Fruit fly (Drosophila melanogaster) whole organism, embryonic: ENCODE results near the gene fd96Ca.

Source experiments
- Ada2b ChIP-seq: fragments of 200-800 bp; sonication (Bioruptor generic); IDR thresholded peaks from 2 replicates; pipeline ENCODE4 v1.3.6; 2022; ENCODE audit warnings: missing biosample characterization, missing genetic modification characterization
- CG1024 ChIP-seq: fragments of 200-800 bp; sonication (Bioruptor generic); IDR thresholded peaks from 2 replicates; pipeline ENCODE4 v1.3.6; 2022; ENCODE audit warnings: missing biosample characterization, missing genetic modification characterization
- CG10267 ChIP-seq: fragments of 200-800 bp; sonication (Bioruptor generic); optimal IDR thresholded peaks from 2 replicates; lab custom pipeline; 2018; ENCODE audit warnings: missing biosample characterization, mild to moderate bottlenecking, missing genetic modification characterization, moderate library complexity
- CG10274 ChIP-seq: fragments of 200-800 bp; sonication (Bioruptor generic); optimal IDR thresholded peaks from 3 replicates; lab custom pipeline; 2017; ENCODE audit warnings: missing biosample characterization, mild to moderate bottlenecking, missing genetic modification characterization
- CG12155 ChIP-seq: fragments of 200-800 bp; sonication (Bioruptor generic); optimal IDR thresholded peaks from 3 replicates; lab custom pipeline; 2016; ENCODE audit warnings: missing biosample characterization, missing genetic modification characterization
- CG12391 ChIP-seq: fragments of 200-800 bp; sonication (Bioruptor generic); optimal IDR thresholded peaks from 3 replicates; lab custom pipeline; 2018; ENCODE audit warnings: missing biosample characterization, mild to moderate bottlenecking, missing genetic modification characterization, moderate library complexity
- CG13287 ChIP-seq: fragments of 200-800 bp; sonication (Bioruptor generic); IDR thresholded peaks from 2 replicates; pipeline ENCODE4 v1.3.6; 2022; ENCODE audit warnings: missing biosample characterization, missing genetic modification characterization; ENCODE audit not compliant: partially characterized antibody
- CG15479 ChIP-seq: fragments of 200-800 bp; sonication (Bioruptor generic); optimal IDR thresholded peaks from 3 replicates; lab custom pipeline; 2019; ENCODE audit warnings: missing biosample characterization, mild to moderate bottlenecking, missing genetic modification characterization, moderate library complexity
- CG16779 ChIP-seq: fragments of 200-800 bp; sonication (Bioruptor generic); IDR thresholded peaks from 2 replicates; pipeline ENCODE4 v1.3.6; 2022; ENCODE audit warnings: missing biosample characterization, missing genetic modification characterization
- CG17385 ChIP-seq: fragments of 200-800 bp; sonication (Bioruptor generic); optimal IDR thresholded peaks from 3 replicates; lab custom pipeline; 2018; ENCODE audit warnings: missing biosample characterization, mild to moderate bottlenecking, missing genetic modification characterization
- CG18599 ChIP-seq: fragments of 200-800 bp; sonication (Bioruptor generic); optimal IDR thresholded peaks from 3 replicates; lab custom pipeline; 2017; ENCODE audit warnings: missing biosample characterization, missing genetic modification characterization, mild to moderate bottlenecking, moderate library complexity, missing genetic modification reagents
- CG2202 ChIP-seq: fragments of 200-800 bp; sonication (Bioruptor generic); optimal IDR thresholded peaks from 2 replicates; lab custom pipeline; 2018; ENCODE audit warnings: missing biosample characterization, mild to moderate bottlenecking, missing genetic modification characterization
- CG32767 ChIP-seq: fragments of 200-800 bp; sonication (Bioruptor generic); IDR thresholded peaks from 2 replicates; pipeline ENCODE4 v1.3.6; 2022; ENCODE audit warnings: missing biosample characterization, missing genetic modification characterization
- CG33557 ChIP-seq: fragments of 200-800 bp; sonication (Bioruptor generic); optimal IDR thresholded peaks from 2 replicates; lab custom pipeline; 2019; ENCODE audit warnings: missing biosample characterization, mild to moderate bottlenecking, missing genetic modification characterization, moderate library complexity
- CG3838 ChIP-seq: fragments of 200-800 bp; sonication (Bioruptor generic); optimal IDR thresholded peaks from 3 replicates; lab custom pipeline; 2016; ENCODE audit warnings: missing biosample characterization, missing genetic modification characterization
- CG3995 ChIP-seq: fragments of 200-800 bp; sonication (Bioruptor generic); optimal IDR thresholded peaks from 3 replicates; lab custom pipeline; 2016; ENCODE audit warnings: missing biosample characterization, missing genetic modification characterization
- CG4617 ChIP-seq: fragments of 200-800 bp; sonication (Bioruptor generic); optimal IDR thresholded peaks from 3 replicates; lab custom pipeline; 2016; ENCODE audit warnings: missing biosample characterization, missing genetic modification characterization, borderline replicate concordance
- CG6683 ChIP-seq: fragments of 200-800 bp; sonication (Bioruptor generic); optimal IDR thresholded peaks from 2 replicates; lab custom pipeline; 2017; ENCODE audit warnings: missing biosample characterization, mild to moderate bottlenecking, missing genetic modification characterization, missing genetic modification reagents
- CG8924 ChIP-seq: fragments of 200-800 bp; optimal IDR thresholded peaks from 3 replicates; lab custom pipeline; 2019; ENCODE audit warnings: missing biosample characterization, mild to moderate bottlenecking, missing genetic modification characterization, moderate library complexity
- CG9876 ChIP-seq: fragments of 200-800 bp; sonication (Bioruptor generic); optimal IDR thresholded peaks from 2 replicates; lab custom pipeline; 2016; ENCODE audit warnings: missing biosample characterization, missing genetic modification characterization
- CG9932 ChIP-seq: fragments of 200-800 bp; sonication (Bioruptor generic); IDR thresholded peaks from 2 replicates; pipeline ENCODE4 v1.3.6; 2022; ENCODE audit warnings: missing biosample characterization, missing genetic modification characterization
- Dbx ChIP-seq: fragments of 200-800 bp; sonication (Bioruptor generic); IDR thresholded peaks from 3 replicates; pipeline ENCODE4 v1.3.6; 2022; ENCODE audit warnings: missing biosample characterization, missing genetic modification characterization
- Dp ChIP-seq: fragments of 200-800 bp; sonication (Bioruptor generic); optimal IDR thresholded peaks from 2 replicates; lab custom pipeline; 2018; ENCODE audit warnings: missing biosample characterization, mild to moderate bottlenecking, missing genetic modification characterization, moderate library complexity
- Ets65A ChIP-seq: fragments of 200-800 bp; sonication (Bioruptor generic); peaks from one replicate; lab custom pipeline; 2016; ENCODE audit warnings: missing biosample characterization, missing genetic modification characterization
- HLH54F ChIP-seq: fragments of 200-800 bp; sonication (Bioruptor generic); optimal IDR thresholded peaks from 3 replicates; lab custom pipeline; 2016; ENCODE audit warnings: missing biosample characterization, missing genetic modification characterization
- Lhr ChIP-seq: fragments of 200-800 bp; sonication (Bioruptor generic); optimal IDR thresholded peaks from 3 replicates; lab custom pipeline; 2017; ENCODE audit warnings: mild to moderate bottlenecking, missing biosample characterization, missing genetic modification reagents, missing genetic modification characterization
- MBD-R2 ChIP-seq: fragments of 200-800 bp; sonication (Bioruptor generic); IDR thresholded peaks from 2 replicates; pipeline ENCODE4 v1.3.6; 2022; ENCODE audit warnings: missing biosample characterization, missing genetic modification characterization
- ase ChIP-seq: fragments of 200-800 bp; sonication (Bioruptor generic); IDR thresholded peaks from 3 replicates; pipeline ENCODE4 v1.3.6; 2022; ENCODE audit warnings: missing biosample characterization, missing genetic modification characterization
- ato ChIP-seq: fragments of 200-800 bp; sonication (Bioruptor generic); IDR thresholded peaks from 2 replicates; pipeline ENCODE4 v1.3.6; 2022; ENCODE audit warnings: missing biosample characterization, missing genetic modification characterization; ENCODE audit not compliant: partially characterized antibody
- bbx ChIP-seq: fragments of 200-800 bp; sonication (Bioruptor generic); IDR thresholded peaks from 2 replicates; pipeline ENCODE4 v1.3.6; 2022; ENCODE audit warnings: missing biosample characterization, missing genetic modification characterization; ENCODE audit not compliant: partially characterized antibody
- chn ChIP-seq: fragments of 200-800 bp; sonication (Bioruptor generic); optimal IDR thresholded peaks from 2 replicates; lab custom pipeline; 2016; ENCODE audit warnings: missing biosample characterization, missing genetic modification characterization
- dimm ChIP-seq: fragments of 200-800 bp; sonication (Bioruptor generic); IDR thresholded peaks from 2 replicates; pipeline ENCODE4 v1.3.6; 2022; ENCODE audit warnings: missing biosample characterization, missing genetic modification characterization
- dmrt11E ChIP-seq: fragments of 200-800 bp; sonication (Bioruptor generic); optimal IDR thresholded peaks from 3 replicates; lab custom pipeline; 2018; ENCODE audit warnings: missing biosample characterization, mild to moderate bottlenecking, missing genetic modification characterization, moderate library complexity
- emc ChIP-seq: fragments of 200-800 bp; sonication (Bioruptor generic); optimal IDR thresholded peaks from 2 replicates; lab custom pipeline; 2016; ENCODE audit warnings: missing biosample characterization, missing genetic modification characterization
- fd102C ChIP-seq: fragments of 200-800 bp; sonication (Bioruptor generic); optimal IDR thresholded peaks from 2 replicates; lab custom pipeline; 2018; ENCODE audit warnings: missing biosample characterization, mild to moderate bottlenecking, missing genetic modification characterization, moderate library complexity
- gcm2 ChIP-seq: fragments of 200-800 bp; sonication (Bioruptor generic); optimal IDR thresholded peaks from 2 replicates; lab custom pipeline; 2016; ENCODE audit warnings: missing biosample characterization, missing genetic modification characterization
- gfzf ChIP-seq: fragments of 200-800 bp; sonication (Bioruptor generic); optimal IDR thresholded peaks from 2 replicates; lab custom pipeline; 2016; ENCODE audit warnings: missing biosample characterization, mild to moderate bottlenecking, missing genetic modification characterization, moderate library complexity
- gro ChIP-seq: fragments of 200-800 bp; sonication (Bioruptor generic); optimal IDR thresholded peaks from 2 replicates; lab custom pipeline; 2016; ENCODE audit warnings: missing biosample characterization, missing genetic modification characterization
- kah ChIP-seq: fragments of 200-800 bp; sonication (Bioruptor generic); optimal IDR thresholded peaks from 2 replicates; lab custom pipeline; 2018; ENCODE audit warnings: missing biosample characterization, mild to moderate bottlenecking, missing genetic modification characterization
- klu ChIP-seq: fragments of 200-800 bp; sonication (Bioruptor generic); IDR thresholded peaks from 2 replicates; pipeline ENCODE4 v1.3.6; 2022; ENCODE audit warnings: missing biosample characterization, missing genetic modification characterization
- kni ChIP-seq: fragments of 200-800 bp; sonication (Bioruptor generic); optimal IDR thresholded peaks from 3 replicates; lab custom pipeline; 2017; ENCODE audit warnings: mild to moderate bottlenecking, missing biosample characterization, missing genetic modification reagents, missing genetic modification characterization
- luna ChIP-seq: fragments of 200-800 bp; sonication (Bioruptor generic); optimal IDR thresholded peaks from 2 replicates; lab custom pipeline; 2016; ENCODE audit warnings: missing biosample characterization, missing genetic modification characterization
- peb ChIP-seq: fragments of 200-800 bp; sonication (Bioruptor generic); IDR thresholded peaks from 2 replicates; pipeline ENCODE4 v1.3.6; 2022; ENCODE audit warnings: missing biosample characterization, missing genetic modification characterization
- pfk ChIP-seq: fragments of 200-800 bp; sonication (Bioruptor generic); optimal IDR thresholded peaks from 2 replicates; lab custom pipeline; 2018; ENCODE audit warnings: missing biosample characterization, mild to moderate bottlenecking, missing genetic modification characterization, moderate library complexity
- rib ChIP-seq: fragments of 200-800 bp; sonication (Bioruptor generic); IDR thresholded peaks from 2 replicates; pipeline ENCODE4 v1.3.6; 2022; ENCODE audit warnings: missing biosample characterization, missing genetic modification characterization
- sens-2 ChIP-seq: fragments of 200-800 bp; sonication (Bioruptor generic); IDR thresholded peaks from 2 replicates; pipeline ENCODE4 v1.3.6; 2022; ENCODE audit warnings: missing biosample characterization, missing genetic modification characterization
- stwl ChIP-seq: fragments of 200-800 bp; sonication (Bioruptor generic); optimal IDR thresholded peaks from 3 replicates; lab custom pipeline; 2018; ENCODE audit warnings: missing biosample characterization, mild to moderate bottlenecking, missing genetic modification characterization, moderate library complexity
- tgo ChIP-seq: fragments of 200-800 bp; sonication (Bioruptor generic); IDR thresholded peaks from 3 replicates; pipeline ENCODE4 v1.3.6; 2022; ENCODE audit warnings: missing biosample characterization, missing genetic modification characterization
- zen2 ChIP-seq: fragments of 200-800 bp; sonication (Bioruptor generic); IDR thresholded peaks from 3 replicates; pipeline ENCODE4 v1.3.6; 2022; ENCODE audit warnings: missing biosample characterization, missing genetic modification characterization; ENCODE audit not compliant: partially characterized antibody

The fd96Ca gene

DNA sequence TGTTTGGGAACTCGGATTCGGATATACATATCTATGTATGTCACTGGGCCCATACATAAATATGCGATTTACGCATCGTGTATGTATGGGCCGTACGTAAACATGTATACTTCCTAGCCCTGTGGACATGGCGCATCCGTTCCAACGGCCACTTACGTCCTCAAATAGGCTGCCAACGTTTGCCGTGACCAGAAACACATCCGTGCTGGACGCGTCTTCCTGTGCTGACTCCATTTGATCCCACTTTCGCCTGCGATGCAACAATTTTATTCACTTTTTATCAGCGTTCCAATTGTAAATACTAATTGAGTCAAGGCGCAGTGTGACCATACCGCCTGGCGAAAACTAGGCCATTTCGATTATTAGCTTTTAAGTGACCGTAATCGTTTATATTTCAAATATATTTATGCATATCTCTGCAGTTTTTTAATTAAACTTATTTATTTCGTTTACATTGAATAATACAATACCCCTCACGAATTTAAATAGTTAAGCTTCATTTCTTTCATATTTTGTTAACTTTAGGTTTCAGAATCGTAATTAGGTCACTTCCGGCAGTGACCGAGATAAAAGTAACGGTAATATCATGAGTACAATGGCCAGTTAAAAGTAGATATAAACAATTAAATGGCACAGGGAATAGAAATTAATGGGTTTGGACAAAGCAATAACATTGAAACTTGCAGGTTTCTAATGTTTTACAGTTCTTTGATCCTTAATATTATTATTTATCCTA lies 37.5 kb upstream of the fd96Ca start, which contains the start of gene 5PtaseI (continued):
- no peak for TF ChIP-seq CG12391 (tag; lab: Kevin White, UChicago)
- TF ChIP-seq Ada2b, result no peak
- TF ChIP-seq Ets65A, result peak; percentile 58
- TF ChIP-seq CG10267, result peak; percentile 9
- TF ChIP-seq peb, result no peak
- TF ChIP-seq gro (GFP tag; lab: Kevin White, UChicago), result no peak
- TF ChIP-seq dmrt11E (tag; lab: Kevin White, UChicago), result no peak
- TF ChIP-seq CG32767 (GFP tag; lab: Robert Waterston, UW), result 0 out of 2 replicates have a peak, but pooled peaks have one; percentile 47
- TF ChIP-seq Lhr (GFP tag; lab: Kevin White, UChicago), result no peak
- no peak for TF ChIP-seq HLH54F (GFP tag; lab: Kevin White, UChicago)
- peak; percentile 86 for TF ChIP-seq CG3995 (GFP tag; lab: Kevin White, UChicago)
- no peak for TF ChIP-seq kah (GFP tag; lab: Kevin White, UChicago)
- TF ChIP-seq CG13287 (GFP tag; lab: Robert Waterston, UW), result peak; percentile 50; the same call in 1 of the 2 replicates
- no peak for TF ChIP-seq CG8924 (tag; lab: Kevin White, UChicago)
- TF ChIP-seq ato (GFP tag; lab: Robert Waterston, UW), result no peak
- TF ChIP-seq klu (GFP tag; lab: Robert Waterston, UW), result no peak
- no peak for TF ChIP-seq CG15479 (GFP tag; lab: Kevin White, UChicago)
- no peak for TF ChIP-seq CG3838 (GFP tag; lab: Kevin White, UChicago)
- TF ChIP-seq CG17385 (GFP tag; lab: Kevin White, UChicago), result no peak
- TF ChIP-seq rib (GFP tag; lab: Robert Waterston, UW), result no peak
- no peak for TF ChIP-seq luna (GFP tag; lab: Kevin White, UChicago)
- TF ChIP-seq Dp, result peak; percentile 65
- TF ChIP-seq gfzf (GFP tag; lab: Kevin White, UChicago), result peak; percentile 73
- 0 out of 2 replicates have a peak, but pooled peaks have one; percentile 8 for TF ChIP-seq bbx (GFP tag; lab: Robert Waterston, UW)
- TF ChIP-seq emc (GFP tag; lab: Kevin White, UChicago), result no peak
- TF ChIP-seq CG18599, result no peak
- TF ChIP-seq CG4617 (GFP tag; lab: Kevin White, UChicago), result peak; percentile 75
- no peak for TF ChIP-seq tgo
- no peak for TF ChIP-seq sens-2 (GFP tag; lab: Robert Waterston, UW)
- peak; percentile 48 for TF ChIP-seq kni (GFP tag; lab: Kevin White, UChicago)
- TF ChIP-seq MBD-R2 (GFP tag; lab: Robert Waterston, UW), result peak; percentile 63
- TF ChIP-seq CG9932 (GFP tag; lab: Robert Waterston, UW), result no peak
- TF ChIP-seq ase (GFP tag; lab: Robert Waterston, UW), result no peak
- TF ChIP-seq dimm (GFP tag; lab: Robert Waterston, UW), result no peak
- no peak for TF ChIP-seq CG6683 (GFP tag; lab: Kevin White, UChicago)
- no peak for TF ChIP-seq CG10274
- TF ChIP-seq stwl (tag; lab: Kevin White, UChicago), result peak; percentile 51
- no peak for TF ChIP-seq CG2202 (tag; lab: Kevin White, UChicago)
- no peak for TF ChIP-seq chn (GFP tag; lab: Kevin White, UChicago)
- TF ChIP-seq zen2, result no peak
- no peak for TF ChIP-seq CG9876 (GFP tag; lab: Kevin White, UChicago)
- no peak for TF ChIP-seq CG16779 (GFP tag; lab: Robert Waterston, UW)
- TF ChIP-seq pfk (GFP tag; lab: Kevin White, UChicago), result no peak
- TF ChIP-seq CG12155 (GFP tag; lab: Kevin White, UChicago), result no peak
- no peak for TF ChIP-seq fd102C (GFP tag; lab: Kevin White, UChicago)
- no peak for TF ChIP-seq gcm2 (GFP tag; lab: Kevin White, UChicago)
- no peak for TF ChIP-seq CG33557 (GFP tag; lab: Kevin White, UChicago)
- no peak for TF ChIP-seq CG1024 (GFP tag; lab: Robert Waterston, UW)
- no peak for TF ChIP-seq Dbx (GFP tag; lab: Robert Waterston, UW)
